Fruit fly (Drosophila melanogaster) whole organism, adult: ENCODE data around the gene shd.
A peak's percentile ranks its signal among the peaks of the same experiment; 100 is the strongest.

Experiments used
- CG11617 ChIP-seq: fragments of 200-800 bp; sonication (Bioruptor generic); optimal IDR thresholded peaks from 2 replicates; lab custom pipeline; 2017; ENCODE audit warnings: mild to moderate bottlenecking, missing biosample characterization, missing genetic modification reagents, missing genetic modification characterization
- CG12768 ChIP-seq: fragments of 200-800 bp; sonication (Bioruptor generic); optimal IDR thresholded peaks from 2 replicates; lab custom pipeline; 2017; ENCODE audit warnings: missing biosample characterization, missing genetic modification characterization, mild to moderate bottlenecking, moderate library complexity, missing genetic modification reagents
- CG1620 ChIP-seq: fragments of 200-800 bp; sonication (Bioruptor generic); optimal IDR thresholded peaks from 2 replicates; lab custom pipeline; 2016; ENCODE audit warnings: missing biosample characterization, missing genetic modification characterization
- CG33017 ChIP-seq: fragments of 200-800 bp; sonication (Bioruptor generic); optimal IDR thresholded peaks from 2 replicates; lab custom pipeline; 2018; ENCODE audit warnings: missing biosample characterization, mild to moderate bottlenecking, missing genetic modification characterization, moderate library complexity
- CG5204 ChIP-seq: fragments of 200-800 bp; sonication (Bioruptor generic); optimal IDR thresholded peaks from 2 replicates; lab custom pipeline; 2016; ENCODE audit warnings: missing biosample characterization, missing genetic modification characterization
- CG7045 ChIP-seq: fragments of 200-800 bp; sonication (Bioruptor generic); optimal IDR thresholded peaks from 2 replicates; lab custom pipeline; 2017; ENCODE audit warnings: missing biosample characterization, mild to moderate bottlenecking, missing genetic modification characterization
- CG7101 ChIP-seq: fragments of 200-800 bp; sonication (Bioruptor generic); optimal IDR thresholded peaks from 2 replicates; lab custom pipeline; 2018; ENCODE audit warnings: missing biosample characterization, mild to moderate bottlenecking, missing genetic modification characterization, moderate library complexity
- Clk ChIP-seq: fragments of 200-800 bp; sonication (Bioruptor generic); optimal IDR thresholded peaks from 2 replicates; lab custom pipeline; 2017; ENCODE audit warnings: missing biosample characterization, missing genetic modification characterization
- Crg-1 ChIP-seq: fragments of 200-800 bp; sonication (Bioruptor generic); optimal IDR thresholded peaks from 2 replicates; lab custom pipeline; 2016; ENCODE audit warnings: missing biosample characterization, missing genetic modification characterization
- Hr96 ChIP-seq: fragments of 200-800 bp; sonication (Bioruptor generic); optimal IDR thresholded peaks from 2 replicates; lab custom pipeline; 2016; ENCODE audit warnings: missing biosample characterization, missing genetic modification characterization
- Mnt ChIP-seq: fragments of 200-800 bp; sonication (Bioruptor generic); optimal IDR thresholded peaks from 2 replicates; lab custom pipeline; 2016; ENCODE audit warnings: missing biosample characterization, mild to moderate bottlenecking, missing genetic modification characterization
- bab1 ChIP-seq: fragments of 200-800 bp; sonication (Bioruptor generic); optimal IDR thresholded peaks from 3 replicates; lab custom pipeline; 2019; ENCODE audit warnings: missing biosample characterization, mild to moderate bottlenecking, missing genetic modification characterization, moderate library complexity
- cic ChIP-seq: fragments of 200-800 bp; sonication (Bioruptor generic); optimal IDR thresholded peaks from 2 replicates; lab custom pipeline; 2017; ENCODE audit warnings: missing biosample characterization, mild to moderate bottlenecking, missing genetic modification characterization, moderate library complexity
- cnc ChIP-seq, 2 experiments: fragments of >200 bp; optimal IDR thresholded peaks; 2 replicates each; lab custom pipeline; 2017
- kay ChIP-seq: fragments of 200-800 bp; sonication (Bioruptor generic); peaks from one replicate; lab custom pipeline; 2016; ENCODE audit warnings: missing biosample characterization, missing genetic modification characterization, borderline replicate concordance
- ovo ChIP-seq: fragments of 200-800 bp; sonication (Bioruptor generic); optimal IDR thresholded peaks from 2 replicates; lab custom pipeline; 2016; ENCODE audit warnings: missing biosample characterization, missing genetic modification characterization
- pad ChIP-seq: fragments of 200-800 bp; sonication (Bioruptor generic); optimal IDR thresholded peaks from 3 replicates; lab custom pipeline; 2017; ENCODE audit warnings: missing biosample characterization, missing genetic modification characterization, mild to moderate bottlenecking, moderate library complexity, missing genetic modification reagents
- toe ChIP-seq: fragments of 200-800 bp; sonication (Bioruptor generic); optimal IDR thresholded peaks from 2 replicates; lab custom pipeline; 2016; ENCODE audit warnings: missing biosample characterization, missing genetic modification characterization

shd gene

dm6 chr3L:14575974-14576373 lies 38.3 kb upstream of the shd start:
- no peak for TF ChIP-seq ovo (GFP tag; lab: Kevin White, UChicago)
- TF ChIP-seq kay, result no peak
- TF ChIP-seq toe (GFP tag; lab: Kevin White, UChicago), result no peak

- no peak for TF ChIP-seq Mnt
- TF ChIP-seq pad (GFP tag; lab: Kevin White, UChicago), result peak; percentile 96
- TF ChIP-seq bab1 (GFP tag; lab: Kevin White, UChicago), result no peak
Observed at dm6 chr3L:14578896-14579295, 35.4 kb upstream of the shd start.

dm6 chr3L:14580294-14580693 lies 34.0 kb upstream of the shd start:
- TF ChIP-seq kay (no peak), Clk (no peak), CG12768 (GFP tag; lab: Kevin White, UChicago) (no peak), cnc (optimal IDR thresholded peaks at IDR 0.05; lab: Kevin White, UChicago) (no peak), CG7045 (GFP tag; lab: Kevin White, UChicago) (no peak), cic (GFP tag; lab: Kevin White, UChicago) (no peak), CG33017 (tag; lab: Kevin White, UChicago) (no peak), CG7101 (tag; lab: Kevin White, UChicago) (no peak), ovo (GFP tag; lab: Kevin White, UChicago) (no peak)

- TF ChIP-seq cic (GFP tag; lab: Kevin White, UChicago) (no peak), CG11617 (no peak), cnc (optimal IDR thresholded peaks at IDR 0.05; lab: Kevin White, UChicago) (no peak), CG33017 (tag; lab: Kevin White, UChicago) (no peak), CG7045 (GFP tag; lab: Kevin White, UChicago) (no peak), Crg-1 (GFP tag; lab: Kevin White, UChicago) (no peak)
Observed at dm6 chr3L:14582736-14583135, 31.5 kb upstream of the shd start.

- TF ChIP-seq pad (GFP tag; lab: Kevin White, UChicago) (no peak), cnc (optimal IDR thresholded peaks at IDR 0.05; lab: Kevin White, UChicago) (no peak), Mnt (no peak), CG33017 (tag; lab: Kevin White, UChicago) (no peak), CG5204 (GFP tag; lab: Kevin White, UChicago) (no peak)
Observed at dm6 chr3L:14583803-14584202, 30.5 kb upstream of the shd start.

- no peak for TF ChIP-seq kay
- TF ChIP-seq CG7101 (tag; lab: Kevin White, UChicago), result no peak
- no peak for TF ChIP-seq CG1620 (GFP tag; lab: Kevin White, UChicago)
- no peak for TF ChIP-seq CG11617
- TF ChIP-seq bab1 (GFP tag; lab: Kevin White, UChicago), result no peak
- no peak for TF ChIP-seq cnc (optimal IDR thresholded peaks at IDR 0.05; lab: Kevin White, UChicago)
- no peak for TF ChIP-seq Clk
Observed at dm6 chr3L:14590964-14591363, 23.3 kb upstream of the shd start.

- no peak for TF ChIP-seq CG5204 (GFP tag; lab: Kevin White, UChicago)
- TF ChIP-seq CG12768 (GFP tag; lab: Kevin White, UChicago), result no peak
- TF ChIP-seq CG7101 (tag; lab: Kevin White, UChicago), result no peak
- TF ChIP-seq Hr96 (GFP tag; lab: Kevin White, UChicago), result no peak
- no peak for TF ChIP-seq Clk
- no peak for TF ChIP-seq CG11617
Observed at dm6 chr3L:14592166-14592565, 22.1 kb upstream of the shd start.

- peak; percentile 65 for TF ChIP-seq pad (GFP tag; lab: Kevin White, UChicago)
- no peak for TF ChIP-seq CG33017 (tag; lab: Kevin White, UChicago)
Observed at dm6 chr3L:14599503-14599902, 14.8 kb upstream of the shd start, which contains the start of gene HGTX. HGTX (minus strand) TSS chr3L:14599540.

- TF ChIP-seq Hr96 (GFP tag; lab: Kevin White, UChicago) (no peak), pad (GFP tag; lab: Kevin White, UChicago) (no peak), CG5204 (GFP tag; lab: Kevin White, UChicago) (no peak), CG12768 (GFP tag; lab: Kevin White, UChicago) (no peak), CG7045 (GFP tag; lab: Kevin White, UChicago) (no peak), Clk (no peak), toe (GFP tag; lab: Kevin White, UChicago) (no peak), cic (GFP tag; lab: Kevin White, UChicago) (no peak), bab1 (GFP tag; lab: Kevin White, UChicago) (no peak), CG1620 (GFP tag; lab: Kevin White, UChicago) (no peak), CG33017 (tag; lab: Kevin White, UChicago) (no peak)
Observed at dm6 chr3L:14600570-14600969, 13.7 kb upstream of the shd start.
